Worm (Caenorhabditis elegans) whole organism, L2 larva: ENCODE measurements around the gene trxr-1.

ENCODE experiments used
- C34F6.9 ChIP-seq: fragments of 150-350 bp; optimal IDR thresholded peaks from 2 replicates; lab custom pipeline; 2014; ENCODE audit warnings: missing biosample characterization, missing genetic modification characterization
- F13H6.1 ChIP-seq: sonication (generic microtip); optimal IDR thresholded peaks from 2 replicates; lab custom pipeline; 2016; ENCODE audit warnings: missing genetic modification characterization, missing compliant biosample characterization
- Y55F3AM.14 ChIP-seq: fragments of 200-800 bp; sonication (Bioruptor generic); optimal IDR thresholded peaks from 2 replicates; lab custom pipeline; 2018; ENCODE audit warnings: mild to moderate bottlenecking, missing genetic modification characterization, missing compliant biosample characterization
- ZK546.5 ChIP-seq: sonication (generic microtip); optimal IDR thresholded peaks from 2 replicates; lab custom pipeline; 2017; ENCODE audit warnings: missing biosample characterization, missing genetic modification characterization
- alr-1 ChIP-seq: fragments of 150-350 bp; optimal IDR thresholded peaks from 2 replicates; lab custom pipeline; 2014; ENCODE audit warnings: missing biosample characterization, missing genetic modification characterization
- aly-2 ChIP-seq: fragments of 150-350 bp; optimal IDR thresholded peaks from 2 replicates; lab custom pipeline; 2014; ENCODE audit warnings: missing biosample characterization, missing genetic modification characterization
- ama-1 ChIP-seq: fragments of 150-350 bp; optimal IDR thresholded peaks from 2 replicates; lab custom pipeline; 2018; ENCODE audit warnings: inconsistent platforms
- blmp-1 ChIP-seq: sonication (generic microtip); optimal IDR thresholded peaks from 2 replicates; lab custom pipeline; 2017; ENCODE audit warnings: missing genetic modification characterization, mild to moderate bottlenecking, missing compliant biosample characterization, antibody characterized with exemption, moderate library complexity; ENCODE audit not compliant: insufficient read depth
- ceh-16 ChIP-seq: fragments of 150-350 bp; optimal IDR thresholded peaks from 2 replicates; lab custom pipeline; 2014; ENCODE audit warnings: missing biosample characterization, missing genetic modification characterization
- ceh-82 ChIP-seq: fragments of 150-350 bp; optimal IDR thresholded peaks from 2 replicates; lab custom pipeline; 2014; ENCODE audit warnings: missing biosample characterization, missing genetic modification characterization
- crh-2 ChIP-seq: sonication (generic microtip); optimal IDR thresholded peaks from 2 replicates; lab custom pipeline; 2017; ENCODE audit warnings: missing biosample characterization, missing genetic modification characterization
- dmd-4 ChIP-seq: sonication (generic microtip); optimal IDR thresholded peaks from 2 replicates; lab custom pipeline; 2017; ENCODE audit warnings: missing biosample characterization, missing genetic modification characterization
- egl-27 ChIP-seq: sonication (generic microtip); optimal IDR thresholded peaks from 3 replicates; lab custom pipeline; 2017; ENCODE audit warnings: missing biosample characterization, missing genetic modification reagents, missing genetic modification characterization
- elt-1 ChIP-seq: fragments of 150-350 bp; optimal IDR thresholded peaks from 2 replicates; lab custom pipeline; 2014; ENCODE audit warnings: missing biosample characterization, missing genetic modification characterization
- elt-3 ChIP-seq: sonication (generic microtip); optimal IDR thresholded peaks from 2 replicates; lab custom pipeline; 2017; ENCODE audit warnings: missing biosample characterization, missing genetic modification characterization
- fos-1 ChIP-seq: fragments of 150-350 bp; optimal IDR thresholded peaks from 2 replicates; lab custom pipeline; 2014; ENCODE audit warnings: missing biosample characterization, missing genetic modification characterization
- gmeb-1 ChIP-seq: fragments of 150-350 bp; optimal IDR thresholded peaks from 2 replicates; lab custom pipeline; 2014; ENCODE audit warnings: missing biosample characterization, missing genetic modification characterization
- lin-11 ChIP-seq: fragments of 150-350 bp; sonication (generic microtip); optimal IDR thresholded peaks from 2 replicates; lab custom pipeline; 2014; ENCODE audit warnings: missing biosample characterization, missing genetic modification characterization, inconsistent platforms, mixed read lengths
- lin-13 ChIP-seq: fragments of 150-350 bp; optimal IDR thresholded peaks from 2 replicates; lab custom pipeline; 2014; ENCODE audit warnings: missing biosample characterization, missing genetic modification reagents, missing genetic modification characterization
- lin-39 ChIP-seq: fragments of 150-350 bp; optimal IDR thresholded peaks from 2 replicates; lab custom pipeline; 2014; ENCODE audit warnings: missing biosample characterization, missing genetic modification reagents, missing genetic modification characterization
- lsy-2 ChIP-seq, 2 experiments: fragments of 150-350 bp in 1 of 2; sonication (generic microtip) in 1 of 2; optimal IDR thresholded peaks; 2 replicates each; lab custom pipeline; 2014 to 2017; ENCODE audit warnings: missing biosample characterization in 2 of 2, missing genetic modification characterization in 2 of 2
- mab-5 ChIP-seq: fragments of 150-350 bp; optimal IDR thresholded peaks from 2 replicates; lab custom pipeline; 2014; ENCODE audit warnings: missing biosample characterization, missing genetic modification characterization
- mdl-1 ChIP-seq, 2 experiments: fragments of 150-350 bp in 1 of 2; sonication (generic microtip) in 1 of 2; optimal IDR thresholded peaks; 2 replicates each; lab custom pipeline; 2017; ENCODE audit warnings: missing biosample characterization in 2 of 2, missing genetic modification characterization in 2 of 2
- nhr-11 ChIP-seq: fragments of 150-350 bp; optimal IDR thresholded peaks from 2 replicates; lab custom pipeline; 2014; ENCODE audit warnings: missing biosample characterization, missing genetic modification characterization
- nhr-12 ChIP-seq: fragments of 150-350 bp; optimal IDR thresholded peaks from 2 replicates; lab custom pipeline; 2014; ENCODE audit warnings: missing biosample characterization, missing genetic modification characterization
- nhr-129 ChIP-seq: fragments of 150-350 bp; optimal IDR thresholded peaks from 2 replicates; lab custom pipeline; 2014; ENCODE audit warnings: missing biosample characterization, missing genetic modification characterization
- nhr-21 ChIP-seq: fragments of 150-350 bp; optimal IDR thresholded peaks from 2 replicates; lab custom pipeline; 2014; ENCODE audit warnings: missing biosample characterization, missing genetic modification characterization
- nhr-237 ChIP-seq: fragments of 150-350 bp; optimal IDR thresholded peaks from 2 replicates; lab custom pipeline; 2014; ENCODE audit warnings: missing biosample characterization, missing genetic modification characterization
- nhr-25 ChIP-seq: fragments of 150-350 bp; sonication (generic microtip); optimal IDR thresholded peaks from 3 replicates; lab custom pipeline; 2014; ENCODE audit warnings: missing biosample characterization, missing genetic modification characterization
- nhr-6 ChIP-seq: fragments of 150-350 bp; optimal IDR thresholded peaks from 2 replicates; lab custom pipeline; 2014; ENCODE audit warnings: missing biosample characterization, missing genetic modification characterization
- nhr-77 ChIP-seq: fragments of 150-350 bp; optimal IDR thresholded peaks from 2 replicates; lab custom pipeline; 2014; ENCODE audit warnings: missing biosample characterization, missing genetic modification characterization
- sem-4 ChIP-seq: fragments of 150-350 bp; optimal IDR thresholded peaks from 2 replicates; lab custom pipeline; 2014; ENCODE audit warnings: missing biosample characterization, missing genetic modification reagents, missing genetic modification characterization
- skn-1 ChIP-seq: sonication (generic microtip); optimal IDR thresholded peaks from 2 replicates; lab custom pipeline; 2017; ENCODE audit warnings: missing biosample characterization, missing genetic modification characterization
- sma-3 ChIP-seq: sonication (generic microtip); optimal IDR thresholded peaks from 2 replicates; lab custom pipeline; 2016; ENCODE audit warnings: missing genetic modification reagents, missing genetic modification characterization, missing compliant biosample characterization
- sma-9 ChIP-seq, 2 experiments: fragments of 150-350 bp in 1 of 2; sonication (generic microtip) in 1 of 2; optimal IDR thresholded peaks; 2 replicates each; lab custom pipeline; 2014 to 2016; ENCODE audit warnings: missing genetic modification characterization in 2 of 2, mild to moderate bottlenecking in 1 of 2, missing biosample characterization in 1 of 2, missing compliant biosample characterization in 1 of 2, missing genetic modification reagents in 1 of 2, moderate library complexity in 1 of 2
- snpc-4 ChIP-seq: fragments of 150-350 bp; optimal IDR thresholded peaks from 2 replicates; lab custom pipeline; 2014; ENCODE audit warnings: missing biosample characterization, missing genetic modification characterization
- unc-55 ChIP-seq: fragments of 150-350 bp; sonication (generic microtip); optimal IDR thresholded peaks from 3 replicates; lab custom pipeline; 2014; ENCODE audit warnings: missing biosample characterization, missing genetic modification reagents, missing genetic modification characterization
- unc-62 ChIP-seq: fragments of 150-350 bp; optimal IDR thresholded peaks from 2 replicates; lab custom pipeline; 2014; ENCODE audit warnings: missing biosample characterization, missing genetic modification reagents, missing genetic modification characterization
- zag-1 ChIP-seq: fragments of 150-350 bp; optimal IDR thresholded peaks from 2 replicates; lab custom pipeline; 2014; ENCODE audit warnings: missing biosample characterization, missing genetic modification characterization
- ztf-11 ChIP-seq: sonication (generic microtip); optimal IDR thresholded peaks from 2 replicates; lab custom pipeline; 2017; ENCODE audit warnings: missing biosample characterization, missing genetic modification characterization
- ztf-4 ChIP-seq: fragments of 150-350 bp; optimal IDR thresholded peaks from 2 replicates; lab custom pipeline; 2014; ENCODE audit warnings: missing biosample characterization, missing genetic modification characterization

Gene trxr-1

DNA sequence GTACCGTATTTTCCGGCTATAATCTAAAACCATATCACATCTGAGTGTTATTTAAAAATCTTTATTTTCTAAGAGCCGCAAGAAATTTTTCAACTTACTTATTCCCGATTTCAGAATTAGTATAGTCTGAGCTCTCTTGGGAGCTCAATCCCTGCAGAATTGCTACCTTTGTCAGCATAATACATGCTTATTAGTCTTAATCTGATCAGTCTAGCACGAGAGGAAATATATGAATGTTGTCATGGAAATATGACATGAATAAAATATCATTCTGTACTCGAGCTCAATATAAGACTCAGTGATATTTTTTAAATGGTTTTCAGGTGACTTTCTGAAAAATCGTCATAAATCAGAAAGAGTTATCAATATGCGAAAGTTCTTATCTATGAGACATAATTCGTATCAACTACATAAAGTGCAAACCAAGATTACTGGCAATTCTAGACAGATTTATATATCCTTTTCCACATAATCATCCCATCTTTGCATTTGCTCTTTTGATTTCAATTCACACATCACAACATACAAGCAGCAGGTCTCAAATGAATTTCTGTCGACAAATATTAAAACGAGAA is 33.7 kb downstream of the trxr-1 start:
- TF ChIP-seq nhr-6 (tag; lab: Kevin White, UChicago) (no peak), nhr-11 (tag; lab: Kevin White, UChicago) (no peak), snpc-4 (tag; lab: Kevin White, UChicago) (no peak), nhr-77 (tag; lab: Kevin White, UChicago) (no peak), unc-55 (no peak), mdl-1 (tag; optimal IDR thresholded peaks at IDR 0.05; lab: Kevin White, UChicago) (no peak), nhr-25 (tag; lab: Kevin White, UChicago) (no peak), alr-1 (tag; lab: Kevin White, UChicago) (no peak), lsy-2 (tag; optimal IDR thresholded peaks at IDR 0.05; lab: Kevin White, UChicago) (peak in 1 of 2 experiments; percentile 46), Y55F3AM.14 (no peak), ztf-4 (no peak), ceh-82 (tag; lab: Kevin White, UChicago) (no peak), skn-1 (tag; lab: Kevin White, UChicago) (peak; percentile 70), lin-39 (tag; lab: Kevin White, UChicago) (no peak), C34F6.9 (tag; lab: Kevin White, UChicago) (no peak), gmeb-1 (tag; lab: Kevin White, UChicago) (no peak), mab-5 (tag; lab: Kevin White, UChicago) (no peak), ama-1 (lab: Kevin White, UChicago) (no peak), sma-9 (GFP tag; optimal IDR thresholded peaks at IDR 0.05; lab: Kevin White, UChicago) (peak; percentile 22), sma-9 (tag; optimal IDR thresholded peaks at IDR 0.05; lab: Kevin White, UChicago) (no peak), dmd-4 (tag; lab: Kevin White, UChicago) (no peak), unc-62 (GFP tag; lab: Kevin White, UChicago) (no peak), fos-1 (tag; lab: Kevin White, UChicago) (peak; percentile 60), lin-11 (tag; lab: Kevin White, UChicago) (no peak), nhr-129 (no peak)
- TF ChIP-seq, all 48 proteins: peak for 4

DNA sequence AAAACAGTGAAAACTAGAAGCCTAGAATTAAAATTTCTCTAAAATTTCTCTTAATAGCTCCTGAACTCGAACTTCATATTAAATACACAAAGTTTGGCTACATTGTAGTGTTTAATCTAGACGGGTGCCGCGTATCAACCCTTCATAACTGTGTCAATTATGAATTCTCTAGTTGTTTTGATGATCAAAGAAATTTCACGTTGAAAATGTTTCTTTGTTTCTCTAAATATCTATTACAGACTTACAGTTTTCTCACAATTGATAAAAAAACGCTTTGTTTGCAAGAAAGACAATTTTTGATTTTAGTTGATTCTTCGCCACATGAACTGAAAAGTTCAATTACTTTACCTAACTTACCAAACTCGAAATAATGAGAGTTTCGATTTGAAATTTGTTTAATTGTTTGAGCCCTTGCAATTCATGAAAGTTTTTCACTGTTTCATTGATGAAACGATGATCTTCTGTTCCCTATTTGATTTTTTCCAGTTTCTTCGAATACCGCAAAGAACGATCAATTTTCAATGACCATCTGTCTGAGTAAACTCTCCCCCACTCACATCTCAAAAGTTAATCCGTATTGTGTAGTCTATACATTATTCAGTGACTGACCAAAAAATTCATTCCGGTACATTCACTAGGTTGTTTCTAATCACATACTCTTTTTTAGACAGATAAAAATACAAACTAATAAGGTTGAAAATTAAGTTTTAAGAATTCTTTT is 35.0 kb downstream of the trxr-1 start:
- TF ChIP-seq nhr-6 (tag; lab: Kevin White, UChicago) (peak; percentile 19), nhr-21 (tag; lab: Kevin White, UChicago) (peak; percentile 27), unc-62 (GFP tag; lab: Kevin White, UChicago) (no peak), sma-9 (GFP tag; optimal IDR thresholded peaks at IDR 0.05; lab: Kevin White, UChicago) (peak; percentile 40), sma-9 (tag; optimal IDR thresholded peaks at IDR 0.05; lab: Kevin White, UChicago) (no peak), nhr-129 (peak; percentile 27), fos-1 (tag; lab: Kevin White, UChicago) (peak; percentile 10), lsy-2 (tag; optimal IDR thresholded peaks at IDR 0.05; lab: Kevin White, UChicago) (peak in 1 of 2 experiments; percentile 43), elt-3 (tag; lab: Kevin White, UChicago) (no peak), aly-2 (tag; lab: Kevin White, UChicago) (no peak), ZK546.5 (no peak)

DNA sequence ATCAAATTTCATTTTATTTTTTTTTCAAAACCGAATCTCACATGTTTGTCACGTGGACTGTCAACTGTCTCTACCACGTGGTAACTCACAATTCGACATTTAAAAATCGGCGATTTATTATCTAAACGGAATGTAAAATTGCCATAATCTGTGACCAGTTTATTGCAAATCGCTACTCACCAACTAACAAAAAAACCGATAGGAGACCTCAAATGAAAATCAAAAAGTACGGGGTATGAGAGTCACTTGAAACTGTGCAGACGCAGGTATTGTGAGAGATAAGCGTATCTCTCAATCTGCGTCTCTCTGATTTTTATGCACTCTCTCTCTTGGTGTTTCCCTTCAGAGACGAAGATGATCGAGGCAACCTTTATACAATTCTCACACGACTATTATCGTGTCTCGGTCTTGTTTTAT is 36.0 kb downstream of the trxr-1 start:
- TF ChIP-seq sem-4 = peak; percentile 44
- no peak for TF ChIP-seq ceh-82 (tag; lab: Kevin White, UChicago)
- TF ChIP-seq mab-5 (tag; lab: Kevin White, UChicago) = no peak
- peak in 1 of 2 experiments; percentile 48 for TF ChIP-seq lsy-2 (tag; optimal IDR thresholded peaks at IDR 0.05; lab: Kevin White, UChicago)
- no peak for TF ChIP-seq nhr-77 (tag; lab: Kevin White, UChicago)
- TF ChIP-seq skn-1 (tag; lab: Kevin White, UChicago) = no peak
- TF ChIP-seq nhr-11 (tag; lab: Kevin White, UChicago) = peak; percentile 13
- peak; percentile 84 for TF ChIP-seq sma-3 (GFP tag; lab: Kevin White, UChicago)
- TF ChIP-seq egl-27 = peak; percentile 5
- peak; percentile 59 for TF ChIP-seq blmp-1
- TF ChIP-seq nhr-237 (tag; lab: Kevin White, UChicago) = no peak
- no peak for TF ChIP-seq zag-1
- TF ChIP-seq unc-55 = no peak
- TF ChIP-seq C34F6.9 (tag; lab: Kevin White, UChicago) = peak; percentile 62
- TF ChIP-seq fos-1 (tag; lab: Kevin White, UChicago) = peak; percentile 87
- TF ChIP-seq ztf-11 (tag; lab: Kevin White, UChicago) = no peak
- peak; percentile 73 for TF ChIP-seq nhr-6 (tag; lab: Kevin White, UChicago)
- TF ChIP-seq lin-11 (tag; lab: Kevin White, UChicago) = no peak
- TF ChIP-seq elt-1 = no peak
- TF ChIP-seq alr-1 (tag; lab: Kevin White, UChicago) = no peak
- no peak for TF ChIP-seq dmd-4 (tag; lab: Kevin White, UChicago)
- TF ChIP-seq ztf-4 = peak; percentile 54
- no peak for TF ChIP-seq elt-3 (tag; lab: Kevin White, UChicago)
- TF ChIP-seq ama-1 (lab: Kevin White, UChicago) = peak; percentile 28
- peak; percentile 81 for TF ChIP-seq nhr-129
- TF ChIP-seq ZK546.5 = no peak
- TF ChIP-seq gmeb-1 (tag; lab: Kevin White, UChicago) = peak; percentile 78
- TF ChIP-seq crh-2 (tag; lab: Kevin White, UChicago) = peak; percentile 86
- TF ChIP-seq sma-9 (GFP tag; optimal IDR thresholded peaks at IDR 0.05; lab: Kevin White, UChicago) = peak; percentile 87
- no peak for TF ChIP-seq sma-9 (tag; optimal IDR thresholded peaks at IDR 0.05; lab: Kevin White, UChicago)
- TF ChIP-seq mdl-1 (tag; optimal IDR thresholded peaks at IDR 0.05; lab: Kevin White, UChicago) = peak; percentile 56 to 58
- TF ChIP-seq ceh-16 (tag; lab: Kevin White, UChicago) = no peak
- TF ChIP-seq Y55F3AM.14 = peak; percentile 24
- TF ChIP-seq nhr-25 (tag; lab: Kevin White, UChicago) = peak; percentile 88
- peak; percentile 29 for TF ChIP-seq lin-13 (GFP tag; lab: Kevin White, UChicago)
- no peak for TF ChIP-seq nhr-12 (tag; lab: Kevin White, UChicago)
- TF ChIP-seq unc-62 (GFP tag; lab: Kevin White, UChicago) = no peak
- peak; percentile 67 for TF ChIP-seq nhr-21 (tag; lab: Kevin White, UChicago)
- peak; percentile 86 for TF ChIP-seq F13H6.1 (tag; lab: Kevin White, UChicago)
